Worm (Caenorhabditis elegans) whole organism, L3 larva: ENCODE results near the gene nspe-8.

Experiments used
- R02D3.7 ChIP-seq: fragments of 150-350 bp; optimal IDR thresholded peaks from 2 replicates; lab custom pipeline; 2014; ENCODE audit warnings: missing biosample characterization, missing genetic modification characterization
- ZK546.5 ChIP-seq: sonication (generic microtip); optimal IDR thresholded peaks from 2 replicates; lab custom pipeline; 2017; ENCODE audit warnings: missing biosample characterization, missing genetic modification characterization
- aly-2 ChIP-seq: fragments of 150-350 bp; optimal IDR thresholded peaks from 2 replicates; lab custom pipeline; 2014; ENCODE audit warnings: missing biosample characterization, missing genetic modification characterization
- ama-1 ChIP-seq: fragments of 150-350 bp; optimal IDR thresholded peaks from 2 replicates; lab custom pipeline; 2018
- ceh-16 ChIP-seq: sonication (generic microtip); optimal IDR thresholded peaks from 2 replicates; lab custom pipeline; 2017; ENCODE audit warnings: missing biosample characterization, missing genetic modification characterization
- ceh-82 ChIP-seq: fragments of 150-350 bp; optimal IDR thresholded peaks from 2 replicates; lab custom pipeline; 2014; ENCODE audit warnings: missing biosample characterization, missing genetic modification characterization
- daf-12 ChIP-seq: fragments of 150-350 bp; optimal IDR thresholded peaks from 2 replicates; lab custom pipeline; 2014; ENCODE audit warnings: missing biosample characterization, missing genetic modification reagents, missing genetic modification characterization
- egl-27 ChIP-seq: sonication (generic microtip); optimal IDR thresholded peaks from 4 replicates; lab custom pipeline; 2017; ENCODE audit warnings: missing biosample characterization, missing genetic modification reagents, missing genetic modification characterization
- egl-5 ChIP-seq: fragments of 150-350 bp; optimal IDR thresholded peaks from 2 replicates; lab custom pipeline; 2017; ENCODE audit warnings: missing biosample characterization, missing genetic modification reagents, missing genetic modification characterization, inconsistent platforms
- elt-1 ChIP-seq: fragments of 150-350 bp; optimal IDR thresholded peaks from 2 replicates; lab custom pipeline; 2014; ENCODE audit warnings: missing biosample characterization, missing genetic modification characterization
- elt-2 ChIP-seq: sonication (generic microtip); optimal IDR thresholded peaks from 2 replicates; lab custom pipeline; 2016; ENCODE audit warnings: missing genetic modification reagents, mild to moderate bottlenecking, missing genetic modification characterization, missing compliant biosample characterization
- elt-3 ChIP-seq, 3 experiments: fragments of 150-350 bp in 1 of 3; sonication (generic microtip) in 2 of 3; optimal IDR thresholded peaks; 2 replicates in 2 of 3; 4 replicates in 1 of 3; lab custom pipeline; 2014 to 2017; ENCODE audit warnings: missing biosample characterization in 3 of 3, missing genetic modification characterization in 3 of 3
- fkh-10 ChIP-seq: sonication (generic microtip); optimal IDR thresholded peaks from 2 replicates; lab custom pipeline; 2017; ENCODE audit warnings: missing biosample characterization, missing genetic modification reagents, missing genetic modification characterization
- fkh-2 ChIP-seq: fragments of 150-350 bp; optimal IDR thresholded peaks from 2 replicates; lab custom pipeline; 2014; ENCODE audit warnings: missing biosample characterization, missing genetic modification reagents, missing genetic modification characterization
- jun-1 ChIP-seq: fragments of 150-350 bp; optimal IDR thresholded peaks from 2 replicates; lab custom pipeline; 2014; ENCODE audit warnings: missing biosample characterization, missing genetic modification reagents, missing genetic modification characterization
- lin-15B ChIP-seq: fragments of 150-350 bp; optimal IDR thresholded peaks from 2 replicates; lab custom pipeline; 2014; ENCODE audit warnings: missing biosample characterization, missing genetic modification characterization
- lin-39 ChIP-seq: fragments of 150-350 bp; optimal IDR thresholded peaks from 2 replicates; lab custom pipeline; 2018; ENCODE audit warnings: missing biosample characterization, missing genetic modification reagents, missing genetic modification characterization
- lsy-12 ChIP-seq: sonication (generic microtip); optimal IDR thresholded peaks from 2 replicates; lab custom pipeline; 2016; ENCODE audit warnings: mild to moderate bottlenecking, missing genetic modification characterization, missing compliant biosample characterization
- mdl-1 ChIP-seq: fragments of 150-350 bp; optimal IDR thresholded peaks from 2 replicates; lab custom pipeline; 2014; ENCODE audit warnings: missing biosample characterization, missing genetic modification characterization
- mml-1 ChIP-seq: fragments of 150-350 bp; sonication (generic microtip); optimal IDR thresholded peaks from 3 replicates; lab custom pipeline; 2014; ENCODE audit warnings: missing biosample characterization, missing genetic modification characterization
- nfya-1 ChIP-seq: sonication (generic microtip); optimal IDR thresholded peaks from 2 replicates; lab custom pipeline; 2017; ENCODE audit warnings: missing genetic modification characterization, mild to moderate bottlenecking, missing compliant biosample characterization, antibody characterized with exemption, moderate library complexity; ENCODE audit not compliant: insufficient read depth
- nhr-23 ChIP-seq: fragments of 150-350 bp; optimal IDR thresholded peaks from 2 replicates; lab custom pipeline; 2014; ENCODE audit warnings: missing biosample characterization, missing genetic modification reagents, missing genetic modification characterization
- nhr-25 ChIP-seq: sonication (generic microtip); optimal IDR thresholded peaks from 2 replicates; lab custom pipeline; 2017; ENCODE audit warnings: missing biosample characterization, missing genetic modification characterization
- nhr-43 ChIP-seq: sonication (generic microtip); optimal IDR thresholded peaks from 2 replicates; lab custom pipeline; 2016; ENCODE audit warnings: mild to moderate bottlenecking, missing genetic modification characterization, missing compliant biosample characterization; ENCODE audit not compliant: poor library complexity, severe bottlenecking
- nhr-77 ChIP-seq: fragments of 150-350 bp; optimal IDR thresholded peaks from 2 replicates; lab custom pipeline; 2014; ENCODE audit warnings: missing biosample characterization, missing genetic modification characterization
- pqm-1 ChIP-seq: fragments of 150-350 bp; optimal IDR thresholded peaks from 2 replicates; lab custom pipeline; 2017; ENCODE audit warnings: missing biosample characterization, missing genetic modification characterization, inconsistent platforms
- sea-2 ChIP-seq: fragments of 150-350 bp; sonication (generic microtip); optimal IDR thresholded peaks from 4 replicates; lab custom pipeline; 2014; ENCODE audit warnings: missing biosample characterization, missing genetic modification reagents, missing genetic modification characterization
- skn-1 ChIP-seq: fragments of 150-350 bp; optimal IDR thresholded peaks from 2 replicates; lab custom pipeline; 2014; ENCODE audit warnings: missing biosample characterization, missing genetic modification characterization
- tbx-2 ChIP-seq: sonication (generic microtip); optimal IDR thresholded peaks from 2 replicates; lab custom pipeline; 2016; ENCODE audit warnings: mild to moderate bottlenecking, missing genetic modification characterization, missing compliant biosample characterization
- unc-62 ChIP-seq: fragments of 150-350 bp; sonication (generic microtip); optimal IDR thresholded peaks from 4 replicates; lab custom pipeline; 2014; ENCODE audit warnings: missing biosample characterization, missing genetic modification reagents, missing genetic modification characterization
- ztf-4 ChIP-seq: fragments of 150-350 bp; optimal IDR thresholded peaks from 2 replicates; lab custom pipeline; 2014; ENCODE audit warnings: missing biosample characterization, missing genetic modification characterization

nspe-8 gene

DNA sequence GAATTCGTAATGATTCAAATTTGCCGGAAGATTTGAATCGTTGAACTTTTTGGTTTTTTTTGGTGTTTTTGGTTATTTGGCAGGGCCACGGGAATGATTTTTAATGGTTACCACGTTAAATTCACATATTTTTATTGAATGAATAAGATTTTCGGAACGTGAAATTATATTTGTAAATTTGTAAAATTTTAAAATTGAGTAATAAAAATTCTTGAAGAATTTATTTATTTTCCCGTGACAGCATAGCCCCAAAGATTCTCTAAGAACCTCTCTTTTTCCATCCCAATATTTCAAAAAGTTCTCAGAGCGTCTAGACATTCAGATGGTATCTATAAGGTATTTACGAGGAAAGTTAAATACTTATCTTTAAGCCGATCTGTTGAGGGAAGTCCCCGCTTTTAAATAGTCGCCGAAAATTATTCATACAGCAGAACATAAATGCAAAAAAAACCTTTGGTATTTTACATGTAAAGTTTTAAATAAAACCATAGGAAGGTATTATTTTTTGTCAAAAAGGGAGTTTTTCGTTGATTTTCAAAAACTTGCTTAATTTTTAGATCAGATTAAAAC is 13.1 kb upstream of the nspe-8 start, which contains the start of gene Y38E10A.17:
Gene Y38E10A.17 (minus strand): TSS at position 51 of the 570 bp plus-strand sequence.
- peak; percentile 68 for TF ChIP-seq elt-1 (tag; lab: Kevin White, UChicago)
- no peak for TF ChIP-seq fkh-2 (tag; lab: Kevin White, UChicago)
- TF ChIP-seq, all 47 proteins: peak for 1

ce11 chrII:12630888-12631287 is 9.1 kb upstream of the nspe-8 start, which contains the start of gene Y38E10A.34:
Gene Y38E10A.34, plus strand, starts transcription at chrII:12631188.
- TF ChIP-seq nhr-25, result no peak
- no peak for TF ChIP-seq aly-2 (tag; lab: Kevin White, UChicago)
- TF ChIP-seq lin-39, result no peak
- TF ChIP-seq jun-1, result no peak

ce11 chrII:12629387-12629786 is 7.6 kb upstream of the nspe-8 start, which contains the start of gene Y38E10A.28:
Gene Y38E10A.28, plus strand, starts transcription at chrII:12629687.
- TF ChIP-seq mdl-1, result no peak

DNA sequence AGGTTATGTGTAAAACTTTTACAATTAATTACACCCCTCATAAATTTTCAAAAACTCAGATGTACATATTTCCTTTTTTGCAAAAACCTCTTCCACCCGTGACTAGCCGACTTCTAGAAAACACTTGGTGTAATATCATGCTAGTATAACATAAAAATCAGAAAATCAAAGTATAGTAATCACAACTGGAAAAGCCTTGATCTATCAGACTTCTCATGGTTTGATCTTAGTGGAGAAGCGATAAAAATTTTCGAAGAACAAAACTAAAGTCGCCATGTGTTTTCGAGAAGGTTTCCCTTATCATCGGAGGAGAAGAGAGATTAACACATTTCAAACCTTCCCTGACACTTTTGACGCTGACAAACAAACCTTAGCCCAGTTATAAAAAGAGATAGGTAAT is 6.8 kb upstream of the nspe-8 start, which contains the start of gene nspe-5:
Gene nspe-5 (plus strand): TSS at position 301 of the 400 bp plus-strand sequence.
- no peak for TF ChIP-seq tbx-2 (tag; lab: Kevin White, UChicago)
- TF ChIP-seq nhr-25, result peak; percentile 9

DNA sequence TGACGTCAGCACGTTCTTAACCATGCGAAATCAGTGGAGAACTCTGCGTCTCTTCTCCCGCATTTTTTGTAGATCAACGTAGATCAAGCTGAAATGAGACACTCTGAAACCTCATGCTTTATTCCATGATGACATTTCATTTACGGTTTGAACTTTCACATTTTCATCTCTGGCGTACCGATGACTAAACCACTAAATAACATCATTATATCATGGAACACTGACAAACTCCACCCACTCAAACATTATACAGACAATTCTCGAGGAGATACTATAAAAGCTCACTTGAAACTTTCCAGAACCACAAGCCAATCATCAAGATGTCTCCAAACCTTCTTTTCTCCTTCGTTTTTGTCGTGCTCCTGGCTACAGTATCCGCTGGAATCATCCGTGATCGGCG is 5.1 kb upstream of the nspe-8 start, which contains the start of gene nspe-7:
Gene nspe-7 (plus strand): TSS at position 301 of the 400 bp plus-strand sequence.
- no peak for TF ChIP-seq fkh-10 (GFP tag; lab: Kevin White, UChicago)
- TF ChIP-seq lsy-12 (tag; lab: Kevin White, UChicago), result no peak
- TF ChIP-seq ama-1 (lab: Kevin White, UChicago), result no peak
- no peak for TF ChIP-seq unc-62 (GFP tag; lab: Kevin White, UChicago)
- no peak for TF ChIP-seq daf-12 (tag; lab: Kevin White, UChicago)
- TF ChIP-seq skn-1 (tag; lab: Kevin White, UChicago), result no peak
- TF ChIP-seq nfya-1, result no peak
- TF ChIP-seq pqm-1 (tag; lab: Kevin White, UChicago), result no peak
- no peak for TF ChIP-seq ztf-4 (tag; lab: Kevin White, UChicago)
- no peak for TF ChIP-seq jun-1
- no peak for TF ChIP-seq aly-2 (tag; lab: Kevin White, UChicago)
- no peak for TF ChIP-seq elt-1 (tag; lab: Kevin White, UChicago)
- no peak for TF ChIP-seq elt-2 (tag; lab: Kevin White, UChicago)
- no peak for TF ChIP-seq elt-3 (tag; optimal IDR thresholded peaks at IDR 0.05; lab: Kevin White, UChicago)
- TF ChIP-seq sea-2, result no peak
- TF ChIP-seq mml-1 (tag; lab: Kevin White, UChicago), result no peak
- no peak for TF ChIP-seq ceh-16

- no peak for TF ChIP-seq sea-2
Observed at ce11 chrII:12626120-12626624, 4.4 kb upstream of the nspe-8 start.

ce11 chrII:12625673-12626072 is 3.9 kb upstream of the nspe-8 start:
- TF ChIP-seq mdl-1 (peak; percentile 47), pqm-1 (tag; lab: Kevin White, UChicago) (no peak), ZK546.5 (tag; lab: Kevin White, UChicago) (no peak), nhr-23 (tag; lab: Kevin White, UChicago) (peak; percentile 98), ceh-16 (no peak), elt-3 (tag; optimal IDR thresholded peaks at IDR 0.05; lab: Kevin White, UChicago) (peak in 2 of 3 experiments; percentile 81 to 87), egl-5 (tag; lab: Kevin White, UChicago) (no peak), sea-2 (no peak), nhr-43 (peak; percentile 98), unc-62 (GFP tag; lab: Kevin White, UChicago) (peak; percentile 46), nhr-25 (peak; percentile 86), fkh-2 (tag; lab: Kevin White, UChicago) (no peak), nhr-77 (no peak), lin-15B (tag; lab: Kevin White, UChicago) (no peak), R02D3.7 (peak; percentile 19), ceh-82 (no peak), aly-2 (tag; lab: Kevin White, UChicago) (no peak), lin-39 (no peak), egl-27 (tag; lab: Kevin White, UChicago) (peak; percentile 56), elt-2 (tag; lab: Kevin White, UChicago) (no peak)
